Worm (Caenorhabditis elegans): ENCODE data around the gene rpl-29.

DNA sequence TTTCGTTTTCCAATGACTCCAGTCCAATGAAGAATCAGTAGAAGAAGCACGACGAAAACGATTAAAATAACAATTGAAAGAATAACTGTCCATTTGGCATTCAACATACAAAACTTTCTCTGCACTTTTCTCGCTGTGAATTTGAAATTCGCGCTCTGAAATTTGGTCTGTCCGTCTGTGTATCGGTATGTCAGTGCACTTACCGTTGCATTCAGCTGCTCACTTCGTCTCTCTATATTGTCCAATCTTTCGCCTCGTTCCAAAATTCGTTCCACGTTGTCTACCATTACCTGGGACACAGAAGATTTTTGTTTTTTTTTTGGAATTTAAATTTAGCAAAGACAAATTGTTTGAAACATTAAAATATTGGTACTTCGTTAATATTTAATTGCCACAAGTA, 21.6 kb upstream of the rpl-29 start:
- TF ChIP-seq fkh-10 (GFP tag; optimal IDR thresholded peaks at IDR 0.05), result no peak
- TF ChIP-seq lin-11 (tag; optimal IDR thresholded peaks at IDR 0.05), result no peak
- no peak for TF ChIP-seq pha-4 (tag; optimal IDR thresholded peaks at IDR 0.05)
- no peak for TF ChIP-seq hlh-30 (tag; optimal IDR thresholded peaks at IDR 0.05; ENCODE audit: insufficient read depth)
- no peak for TF ChIP-seq nhr-11 (tag; optimal IDR thresholded peaks at IDR 0.05)
- TF ChIP-seq dmd-4 (tag; optimal IDR thresholded peaks at IDR 0.05; ENCODE audit: borderline replicate concordance), result no peak
- TF ChIP-seq tbx-2 (tag; optimal IDR thresholded peaks at IDR 0.05), result no peak
- no peak for TF ChIP-seq dve-1 (tag; optimal IDR thresholded peaks at IDR 0.05)
- no peak for TF ChIP-seq ahr-1 (tag; optimal IDR thresholded peaks at IDR 0.05)

Measured in whole organism, late embryonic.